Worm (Caenorhabditis elegans): ENCODE measurements around the gene set-4.

DNA sequence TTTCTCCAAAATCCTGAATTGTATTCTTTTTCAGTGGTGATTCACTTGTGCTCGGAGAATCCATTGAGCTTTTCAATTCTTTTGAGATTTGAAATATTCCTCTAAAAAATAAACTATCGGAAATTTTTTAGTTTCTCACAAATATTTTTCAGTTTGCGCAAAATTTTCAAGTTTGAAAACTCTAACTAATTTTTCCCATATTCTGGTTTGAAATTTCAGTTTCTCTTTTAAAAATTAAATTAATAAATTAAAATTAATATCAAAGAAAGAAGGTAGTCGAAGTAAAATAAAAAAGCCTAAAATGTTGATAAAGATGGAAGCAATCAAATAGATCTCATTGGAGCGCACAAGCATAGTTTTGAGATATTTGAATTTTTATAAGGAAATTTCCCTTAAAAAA is 20.7 kb upstream of the set-4 start, which contains the start of gene C32D5.10:
- TF ChIP-seq blmp-1 (tag; optimal IDR thresholded peaks at IDR 0.05): no peak
- TF ChIP-seq M03D4.4 (tag; optimal IDR thresholded peaks at IDR 0.05): no peak
- TF ChIP-seq sem-2 (GFP tag; optimal IDR thresholded peaks at IDR 0.05): no peak
- TF ChIP-seq unc-62 (GFP tag; optimal IDR thresholded peaks at IDR 0.05): no peak
- TF ChIP-seq hlh-1 (tag; optimal IDR thresholded peaks at IDR 0.05): no peak
- TF ChIP-seq nhr-28 (tag; optimal IDR thresholded peaks at IDR 0.05): no peak
- no peak for TF ChIP-seq nhr-76 (tag; optimal IDR thresholded peaks at IDR 0.05)
- no peak for TF ChIP-seq lsy-2 (tag; optimal IDR thresholded peaks at IDR 0.05)
